Worm (Caenorhabditis elegans): ENCODE measurements around the gene herd-1.

herd-1 gene

DNA sequence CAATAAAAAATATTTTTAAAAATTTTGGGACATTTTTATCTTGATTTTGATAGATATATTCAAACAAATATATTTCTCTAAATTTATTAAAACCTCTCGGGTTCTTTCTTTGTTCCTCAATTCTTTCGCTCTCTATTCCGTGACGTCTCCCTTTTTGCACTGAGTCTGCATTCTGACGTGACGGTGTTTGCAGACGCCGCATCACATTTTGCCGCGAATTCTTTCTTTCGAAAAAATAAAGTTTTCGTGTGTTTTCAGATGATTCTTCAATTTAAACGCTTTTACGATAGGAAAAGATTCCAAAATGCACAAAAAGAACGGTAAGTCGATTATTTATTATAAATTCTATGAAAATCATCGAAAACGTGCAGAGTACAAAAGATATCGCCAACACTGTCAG is 31.7 kb downstream of the herd-1 start:
- TF ChIP-seq ztf-4 (tag; optimal IDR thresholded peaks at IDR 0.05) (no peak), nhr-11 (tag; optimal IDR thresholded peaks at IDR 0.05) (no peak), lin-39 (tag; optimal IDR thresholded peaks at IDR 0.05) (peak; percentile 9), zip-4 (GFP tag; optimal IDR thresholded peaks at IDR 0.05) (no peak), blmp-1 (tag; optimal IDR thresholded peaks at IDR 0.05) (peak; percentile 12), isw-1 (GFP tag; IDR thresholded peaks at IDR 0.05) (0 out of 2 replicates have a peak, but pooled peaks have one; percentile 3), mep-1 (tag; optimal IDR thresholded peaks at IDR 0.05) (peak; percentile 73), lin-15B (tag; optimal IDR thresholded peaks at IDR 0.05) (peak; percentile 22), efl-1 (optimal IDR thresholded peaks at IDR 0.05) (peak; percentile 87), efl-1 (GFP tag; optimal IDR thresholded peaks at IDR 0.05 in 1 of 2) (peak; percentile 89 to 99), nhr-47 (tag; optimal IDR thresholded peaks at IDR 0.05) (peak; percentile 74), dsc-1 (tag; optimal IDR thresholded peaks at IDR 0.05) (peak; percentile 54), lin-35 (GFP tag; optimal IDR thresholded peaks at IDR 0.05) (peak; percentile 78 to 90), snu-23 (GFP tag; optimal IDR thresholded peaks at IDR 0.05) (peak; percentile 66), nhr-90 (tag; optimal IDR thresholded peaks at IDR 0.05; ENCODE audit: poor library complexity) (peak; percentile 68), fkh-8 (tag; optimal IDR thresholded peaks at IDR 0.05) (no peak), tbx-2 (tag; optimal IDR thresholded peaks at IDR 0.05) (peak; percentile 43), xbp-1 (tag; optimal IDR thresholded peaks at IDR 0.05) (peak; percentile 45), hpl-2 (GFP tag; optimal IDR thresholded peaks at IDR 0.05) (no peak), F16B12.6 (tag; optimal IDR thresholded peaks at IDR 0.05) (peak; percentile 94), C04F5.9 (tag; optimal IDR thresholded peaks at IDR 0.05) (peak; percentile 6), nhr-19 (GFP tag; conservative IDR thresholded peaks at IDR 0.05) (peak; percentile 52), ztf-11 (tag; optimal IDR thresholded peaks at IDR 0.05) (peak in 1 of 2 experiments; percentile 3), swsn-7 (tag; optimal IDR thresholded peaks at IDR 0.05) (peak; percentile 55), ceh-82 (tag; optimal IDR thresholded peaks at IDR 0.05) (peak in 2 of 3 experiments; percentile 13 to 37), nhr-85 (tag) (peak; percentile 74), nhr-20 (tag; optimal IDR thresholded peaks at IDR 0.05) (peak; percentile 50), lsy-2 (tag; optimal IDR thresholded peaks at IDR 0.05) (peak; percentile 65 to 73), unc-86 (tag; optimal IDR thresholded peaks at IDR 0.05) (peak; percentile 27), nhr-71 (tag; optimal IDR thresholded peaks at IDR 0.05) (peak; percentile 75), elt-3 (tag; optimal IDR thresholded peaks at IDR 0.05) (peak in 1 of 6 experiments; percentile 5), dpl-1 (GFP tag; optimal IDR thresholded peaks at IDR 0.05) (peak; percentile 85 to 92 (median 89)), ceh-88 (GFP tag; IDR thresholded peaks at IDR 0.05) (no peak), irx-1 (tag; optimal IDR thresholded peaks at IDR 0.05) (peak; percentile 43), vab-15 (tag; optimal IDR thresholded peaks at IDR 0.05) (no peak)

ce11 chrIII:12533900-12534299 is 37.6 kb downstream of the herd-1 start:
- peak; percentile 62 to 77 for TF ChIP-seq efl-1 (optimal IDR thresholded peaks at IDR 0.05)
- peak; percentile 72 to 98 for TF ChIP-seq efl-1 (GFP tag; optimal IDR thresholded peaks at IDR 0.05 in 1 of 2)
- no peak for TF ChIP-seq aly-2 (tag; optimal IDR thresholded peaks at IDR 0.05)
- TF ChIP-seq unc-62 (GFP tag; optimal IDR thresholded peaks at IDR 0.05) = no peak
- peak in 1 of 2 experiments; percentile 14 for TF ChIP-seq lsy-2 (tag; optimal IDR thresholded peaks at IDR 0.05)
- no peak for TF ChIP-seq lin-13 (GFP tag; optimal IDR thresholded peaks at IDR 0.05)
- TF ChIP-seq irx-1 (tag; optimal IDR thresholded peaks at IDR 0.05) = no peak
- peak; percentile 36 to 63 (median 52) for TF ChIP-seq dpl-1 (GFP tag; optimal IDR thresholded peaks at IDR 0.05)
- peak; percentile 32 to 82 for TF ChIP-seq lin-35 (GFP tag; optimal IDR thresholded peaks at IDR 0.05)

DNA sequence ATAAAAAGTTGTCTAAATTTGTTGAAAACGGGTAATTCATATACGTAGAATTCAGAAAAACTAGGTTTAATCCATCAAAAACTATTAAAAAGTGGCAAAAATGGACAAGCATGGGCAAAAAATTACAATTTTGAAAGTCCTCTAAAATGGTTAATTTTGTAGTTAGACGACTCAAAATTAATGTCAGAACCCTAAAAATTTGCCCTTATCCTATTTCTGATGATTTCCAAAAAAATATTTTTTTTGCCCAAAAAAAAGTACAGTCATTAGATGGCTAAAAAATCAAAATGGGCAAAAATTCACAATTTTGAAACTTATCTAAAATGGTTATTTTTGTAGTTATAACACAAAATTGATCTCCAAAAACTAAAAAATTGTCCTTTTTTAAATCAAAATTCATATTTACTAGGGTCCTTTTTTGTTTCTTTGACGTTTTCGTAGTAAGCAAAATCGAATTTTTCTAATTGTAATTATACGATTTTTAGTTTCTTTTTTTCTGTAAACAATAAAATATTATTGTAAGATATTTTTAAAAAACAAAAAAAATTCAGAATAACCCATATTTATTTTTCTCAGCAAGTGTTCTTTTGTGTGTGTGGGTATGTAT is 41.0 kb downstream of the herd-1 start:
- no peak for TF ChIP-seq unc-30 (tag; optimal IDR thresholded peaks at IDR 0.05)
- no peak for TF ChIP-seq skn-1 (tag; optimal IDR thresholded peaks at IDR 0.05)
- TF ChIP-seq aly-2 (tag; optimal IDR thresholded peaks at IDR 0.05) = peak; percentile 14
- no peak for TF ChIP-seq rnt-1 (tag; optimal IDR thresholded peaks at IDR 0.05)
- TF ChIP-seq fkh-4 (tag; optimal IDR thresholded peaks at IDR 0.05; ENCODE audit: borderline replicate concordance) = no peak
- no peak for TF ChIP-seq ztf-4 (tag; optimal IDR thresholded peaks at IDR 0.05)
